Worm (Caenorhabditis elegans) whole organism, L1 larva: ENCODE data around the gene phf-30.

Source experiments
- C04F5.9 ChIP-seq: sonication (generic microtip); optimal IDR thresholded peaks from 2 replicates; lab custom pipeline; 2016; ENCODE audit warnings: missing genetic modification characterization, missing compliant biosample characterization
- C16A3.4 ChIP-seq: fragments of 150-350 bp; optimal IDR thresholded peaks from 2 replicates; lab custom pipeline; 2014; ENCODE audit warnings: missing biosample characterization, missing genetic modification characterization
- F16B12.6 ChIP-seq: fragments of 150-350 bp; optimal IDR thresholded peaks from 2 replicates; lab custom pipeline; 2014; ENCODE audit warnings: missing biosample characterization, missing genetic modification characterization
- Y116A8C.19 ChIP-seq: sonication (generic microtip); optimal IDR thresholded peaks from 2 replicates; lab custom pipeline; 2016; ENCODE audit warnings: missing compliant biosample characterization, missing genetic modification characterization, borderline replicate concordance
- blmp-1 ChIP-seq: fragments of 150-350 bp; optimal IDR thresholded peaks from 2 replicates; lab custom pipeline; 2014; ENCODE audit warnings: missing biosample characterization, missing genetic modification characterization
- ceh-63 ChIP-seq: fragments of 200-800 bp; sonication (Bioruptor generic); optimal IDR thresholded peaks from 2 replicates; lab custom pipeline; 2018; ENCODE audit warnings: mild to moderate bottlenecking, missing genetic modification characterization, missing compliant biosample characterization
- dpl-1 ChIP-seq, 3 experiments: fragments of 150-350 bp in 2 of 3; sonication (generic microtip) in 1 of 3; optimal IDR thresholded peaks; 2 replicates each; lab custom pipeline; 2014 to 2017; ENCODE audit warnings: missing biosample characterization in 3 of 3, missing genetic modification characterization in 3 of 3, missing genetic modification reagents in 3 of 3
- efl-1 ChIP-seq, 4 experiments: fragments of 150-350 bp; optimal IDR thresholded peaks in 3 of 4; peaks in 1 of 4; 1 replicate in 1 of 4; 2 replicates in 3 of 4; lab custom pipeline; 2014; ENCODE audit warnings: missing biosample characterization in 2 of 4, missing genetic modification characterization in 2 of 4, missing genetic modification reagents in 2 of 4
- egl-13 ChIP-seq: sonication (generic microtip); optimal IDR thresholded peaks from 2 replicates; lab custom pipeline; 2016; ENCODE audit warnings: missing genotype, missing genetic modification reagents, missing genetic modification characterization, missing compliant biosample characterization
- elt-2 ChIP-seq: sonication (generic microtip); optimal IDR thresholded peaks from 2 replicates; lab custom pipeline; 2016; ENCODE audit warnings: missing genetic modification characterization, mild to moderate bottlenecking, inconsistent platforms, missing compliant biosample characterization, missing genetic modification reagents
- fkh-4 ChIP-seq: sonication (generic microtip); optimal IDR thresholded peaks from 2 replicates; lab custom pipeline; 2016; ENCODE audit warnings: missing compliant biosample characterization, missing genetic modification characterization, borderline replicate concordance
- irx-1 ChIP-seq: sonication (generic microtip); optimal IDR thresholded peaks from 2 replicates; lab custom pipeline; 2016; ENCODE audit warnings: missing genetic modification characterization, missing compliant biosample characterization
- lin-14 ChIP-seq: fragments of 200-800 bp; sonication (Bioruptor generic); optimal IDR thresholded peaks from 2 replicates; lab custom pipeline; 2018; ENCODE audit warnings: mild to moderate bottlenecking, missing genetic modification characterization, moderate library complexity, missing compliant biosample characterization
- lin-15B ChIP-seq: fragments of 150-350 bp; sonication (generic microtip); optimal IDR thresholded peaks from 3 replicates; lab custom pipeline; 2014; ENCODE audit warnings: missing biosample characterization, missing genetic modification characterization
- lin-35 ChIP-seq, 2 experiments: fragments of 150-350 bp; optimal IDR thresholded peaks; 2 replicates each; lab custom pipeline; 2014; ENCODE audit warnings: missing biosample characterization in 2 of 2, missing genetic modification characterization in 2 of 2, missing genetic modification reagents in 2 of 2
- mef-2 ChIP-seq: fragments of 150-350 bp; optimal IDR thresholded peaks from 2 replicates; lab custom pipeline; 2014; ENCODE audit warnings: missing biosample characterization, missing genetic modification characterization
- nhr-12 ChIP-seq: sonication (generic microtip); optimal IDR thresholded peaks from 2 replicates; lab custom pipeline; 2017; ENCODE audit warnings: missing biosample characterization, missing genetic modification characterization
- nhr-47 ChIP-seq: sonication (generic microtip); optimal IDR thresholded peaks from 2 replicates; lab custom pipeline; 2016; ENCODE audit warnings: mild to moderate bottlenecking, missing genetic modification characterization, moderate library complexity, missing compliant biosample characterization
- nhr-71 ChIP-seq: sonication (generic microtip); optimal IDR thresholded peaks from 2 replicates; lab custom pipeline; 2016; ENCODE audit warnings: mild to moderate bottlenecking, missing genetic modification characterization, moderate library complexity, missing compliant biosample characterization
- nhr-85 ChIP-seq: sonication (generic microtip); peaks from one replicate; lab custom pipeline; 2016; ENCODE audit warnings: missing genetic modification characterization, inconsistent platforms, missing compliant biosample characterization
- nhr-90 ChIP-seq: sonication (generic microtip); optimal IDR thresholded peaks from 2 replicates; lab custom pipeline; 2016; ENCODE audit warnings: mild to moderate bottlenecking, missing genetic modification characterization, missing compliant biosample characterization; ENCODE audit not compliant: poor library complexity
- pax-3 ChIP-seq: fragments of 200-800 bp; sonication (Bioruptor generic); optimal IDR thresholded peaks from 2 replicates; lab custom pipeline; 2018; ENCODE audit warnings: mild to moderate bottlenecking, missing genetic modification characterization, moderate library complexity, missing compliant biosample characterization
- pqm-1 ChIP-seq: sonication (generic microtip); optimal IDR thresholded peaks from 3 replicates; lab custom pipeline; 2017; ENCODE audit warnings: missing biosample characterization, missing genetic modification characterization
- rnt-1 ChIP-seq: sonication (generic microtip); optimal IDR thresholded peaks from 2 replicates; lab custom pipeline; 2016; ENCODE audit warnings: mild to moderate bottlenecking, missing genetic modification characterization, moderate library complexity, missing compliant biosample characterization
- sox-4 ChIP-seq: sonication (generic microtip); optimal IDR thresholded peaks from 2 replicates; lab custom pipeline; 2016; ENCODE audit warnings: missing genetic modification characterization, missing compliant biosample characterization
- swsn-7 ChIP-seq: sonication (generic microtip); optimal IDR thresholded peaks from 2 replicates; lab custom pipeline; 2016; ENCODE audit warnings: missing genetic modification characterization, missing compliant biosample characterization
- unc-30 ChIP-seq: sonication (generic microtip); optimal IDR thresholded peaks from 2 replicates; lab custom pipeline; 2017; ENCODE audit warnings: missing biosample characterization, missing genetic modification characterization
- unc-86 ChIP-seq: sonication (generic microtip); optimal IDR thresholded peaks from 2 replicates; lab custom pipeline; 2016; ENCODE audit warnings: missing genetic modification characterization, missing compliant biosample characterization
- vab-15 ChIP-seq: sonication (generic microtip); optimal IDR thresholded peaks from 2 replicates; lab custom pipeline; 2017; ENCODE audit warnings: missing genotype, mild to moderate bottlenecking, missing genetic modification characterization, missing compliant biosample characterization
- ztf-11 ChIP-seq, 2 experiments: sonication (generic microtip); optimal IDR thresholded peaks; 2 replicates each; lab custom pipeline; 2016 to 2017; ENCODE audit warnings: missing genetic modification characterization in 2 of 2, missing biosample characterization in 1 of 2, missing compliant biosample characterization in 1 of 2

The phf-30 gene

ce11 chrV:8518822-8519392 is 50.1 kb downstream of the phf-30 start, which contains the start of gene F45F2.10:
Gene F45F2.10 (minus strand): TSS chrV:8518872.
- no peak for TF ChIP-seq nhr-71
- no peak for TF ChIP-seq mef-2 (tag; lab: Kevin White, UChicago)
- TF ChIP-seq nhr-90 (tag; lab: Kevin White, UChicago): no peak
- peak; percentile 17 for TF ChIP-seq swsn-7
- TF ChIP-seq pqm-1 (tag; lab: Kevin White, UChicago): no peak
- no peak for TF ChIP-seq ztf-11 (tag; optimal IDR thresholded peaks at IDR 0.05; lab: Kevin White, UChicago)
- TF ChIP-seq dpl-1 (GFP tag; optimal IDR thresholded peaks at IDR 0.05; lab: Kevin White, UChicago): peak in 2 of 3 experiments; percentile 29 to 33
- no peak for TF ChIP-seq unc-30 (tag; lab: Kevin White, UChicago)
- TF ChIP-seq ceh-63 (GFP tag; lab: Kevin White, UChicago): no peak
- TF ChIP-seq elt-2 (tag; lab: Kevin White, UChicago): no peak
- no peak for TF ChIP-seq pax-3 (tag; lab: Kevin White, UChicago)
- TF ChIP-seq lin-35 (GFP tag; optimal IDR thresholded peaks at IDR 0.05; lab: Kevin White, UChicago): peak; percentile 29 to 51
- TF ChIP-seq fkh-4: no peak
- no peak for TF ChIP-seq lin-14 (GFP tag; lab: Kevin White, UChicago)
- no peak for TF ChIP-seq irx-1 (tag; lab: Kevin White, UChicago)
- no peak for TF ChIP-seq nhr-85 (tag; lab: Kevin White, UChicago)
- TF ChIP-seq vab-15: no peak
- TF ChIP-seq egl-13 (tag; lab: Kevin White, UChicago): no peak
- TF ChIP-seq C16A3.4 (tag; lab: Kevin White, UChicago): peak; percentile 33
- no peak for TF ChIP-seq nhr-12 (tag; lab: Kevin White, UChicago)
- peak; percentile 28 to 36 for TF ChIP-seq efl-1 (optimal IDR thresholded peaks at IDR 0.05; lab: Kevin White, UChicago)
- peak; percentile 41 to 91 for TF ChIP-seq efl-1 (GFP tag; optimal IDR thresholded peaks at IDR 0.05 in 1 of 2; lab: Kevin White, UChicago)
- TF ChIP-seq lin-15B (tag; lab: Kevin White, UChicago): no peak
- no peak for TF ChIP-seq C04F5.9 (tag; lab: Kevin White, UChicago)
- no peak for TF ChIP-seq unc-86 (tag; lab: Kevin White, UChicago)
- peak; percentile 27 for TF ChIP-seq rnt-1 (tag; lab: Kevin White, UChicago)
- no peak for TF ChIP-seq nhr-47
- TF ChIP-seq blmp-1 (tag; lab: Kevin White, UChicago): no peak
- TF ChIP-seq F16B12.6: peak; percentile 83
- no peak for TF ChIP-seq sox-4 (tag; lab: Kevin White, UChicago)
- no peak for TF ChIP-seq Y116A8C.19 (tag; lab: Kevin White, UChicago)
